Worm (Caenorhabditis elegans) whole organism, L4 larva: ENCODE measurements around the gene acc-2.
A peak's percentile ranks its signal among the peaks of the same experiment; 100 is the strongest.

Experiments used
- D1046.2 ChIP-seq: fragments of 200-800 bp; sonication (Bioruptor generic); IDR thresholded peaks from 2 replicates; pipeline ENCODE4 v1.3.6; 2022; ENCODE audit warnings: missing genetic modification characterization, missing compliant biosample characterization
- F10B5.3 ChIP-seq: sonication (generic microtip); optimal IDR thresholded peaks from 2 replicates; lab custom pipeline; 2016; ENCODE audit warnings: mild to moderate bottlenecking, missing genetic modification characterization, missing compliant biosample characterization
- F37D6.2 ChIP-seq: sonication (generic microtip); optimal IDR thresholded peaks from 2 replicates; lab custom pipeline; 2016; ENCODE audit warnings: mild to moderate bottlenecking, missing genetic modification characterization, missing compliant biosample characterization
- F49E8.2 ChIP-seq: sonication (generic microtip); optimal IDR thresholded peaks from 2 replicates; lab custom pipeline; 2016; ENCODE audit warnings: missing compliant biosample characterization, mild to moderate bottlenecking, missing genetic modification characterization, borderline replicate concordance
- Y48G9A.11 ChIP-seq: fragments of 200-800 bp; sonication (Bioruptor generic); IDR thresholded peaks from 2 replicates; pipeline ENCODE4 v1.3.6; 2022; ENCODE audit warnings: missing genetic modification reagents, missing genetic modification characterization, missing compliant biosample characterization
- ZK337.2 ChIP-seq: fragments of 200-800 bp; sonication (Bioruptor generic); IDR thresholded peaks from 2 replicates; pipeline ENCODE4 v1.3.6; 2022; ENCODE audit warnings: missing genetic modification reagents, missing genetic modification characterization, missing compliant biosample characterization
- ceh-20 ChIP-seq: fragments of 200-800 bp; sonication (Bioruptor generic); IDR thresholded peaks from 2 replicates; pipeline ENCODE4 v1.3.6; 2022; ENCODE audit warnings: missing genetic modification reagents, missing genetic modification characterization, missing compliant biosample characterization
- ceh-32 ChIP-seq: sonication (generic microtip); optimal IDR thresholded peaks from 2 replicates; lab custom pipeline; 2016; ENCODE audit warnings: mild to moderate bottlenecking, missing genetic modification characterization, missing compliant biosample characterization; ENCODE audit not compliant: poor library complexity
- ceh-44 ChIP-seq: fragments of 200-800 bp; sonication (Bioruptor generic); IDR thresholded peaks from 2 replicates; pipeline ENCODE4 v1.3.6; 2022; ENCODE audit warnings: missing genetic modification reagents, missing genetic modification characterization, missing compliant biosample characterization
- ces-1 ChIP-seq: fragments of 150-350 bp; sonication (generic microtip); optimal IDR thresholded peaks from 4 replicates; lab custom pipeline; 2014; ENCODE audit warnings: missing biosample characterization, missing genetic modification reagents, missing genetic modification characterization
- daf-12 ChIP-seq: fragments of 150-350 bp; optimal IDR thresholded peaks from 2 replicates; lab custom pipeline; 2014; ENCODE audit warnings: missing biosample characterization, missing genetic modification reagents, missing genetic modification characterization
- daf-16 ChIP-seq, 3 experiments: sonication (generic microtip); optimal IDR thresholded peaks; 2 replicates each; lab custom pipeline; 2016 to 2017; ENCODE audit warnings: missing genetic modification characterization in 3 of 3, missing genetic modification reagents in 3 of 3, mild to moderate bottlenecking in 2 of 3, missing compliant biosample characterization in 2 of 3, missing biosample characterization in 1 of 3, moderate library complexity in 1 of 3
- dmd-8 ChIP-seq: fragments of 200-800 bp; sonication (Bioruptor generic); IDR thresholded peaks from 2 replicates; pipeline ENCODE4 v1.3.6; 2022; ENCODE audit warnings: missing genetic modification characterization, missing compliant biosample characterization
- dmd-9 ChIP-seq: fragments of 200-800 bp; sonication (Bioruptor generic); IDR thresholded peaks from 2 replicates; pipeline ENCODE4 v1.3.6; 2022; ENCODE audit warnings: missing genetic modification reagents, missing genetic modification characterization, missing compliant biosample characterization
- dpl-1 ChIP-seq: fragments of 150-350 bp; optimal IDR thresholded peaks from 2 replicates; lab custom pipeline; 2014; ENCODE audit warnings: missing biosample characterization, missing genetic modification reagents, missing genetic modification characterization
- duxl-1 ChIP-seq: sonication (generic microtip); optimal IDR thresholded peaks from 2 replicates; lab custom pipeline; 2016; ENCODE audit warnings: mild to moderate bottlenecking, missing genetic modification characterization, moderate library complexity, missing compliant biosample characterization; ENCODE audit not compliant: poor library complexity
- dve-1 ChIP-seq: sonication (generic microtip); optimal IDR thresholded peaks from 2 replicates; lab custom pipeline; 2017; ENCODE audit warnings: antibody characterized with exemption, mild to moderate bottlenecking, missing genetic modification characterization, missing compliant biosample characterization; ENCODE audit not compliant: insufficient read depth
- hlh-11 ChIP-seq: fragments of 200-800 bp; sonication (Bioruptor generic); optimal IDR thresholded peaks from 2 replicates; lab custom pipeline; 2018; ENCODE audit warnings: mild to moderate bottlenecking, missing genetic modification characterization, missing compliant biosample characterization
- hmg-1.1 ChIP-seq: fragments of 200-800 bp; sonication (Bioruptor generic); IDR thresholded peaks from 2 replicates; pipeline ENCODE4 v1.3.6; 2022; ENCODE audit warnings: missing genetic modification reagents, missing genetic modification characterization, missing compliant biosample characterization
- lin-29 ChIP-seq: fragments of 200-800 bp; sonication (Bioruptor generic); IDR thresholded peaks from 2 replicates; pipeline ENCODE4 v1.3.6; 2022; ENCODE audit warnings: missing genetic modification reagents, missing genetic modification characterization, missing compliant biosample characterization
- lin-39 ChIP-seq: fragments of 150-350 bp; optimal IDR thresholded peaks from 2 replicates; lab custom pipeline; 2014; ENCODE audit warnings: missing biosample characterization, missing genetic modification reagents, missing genetic modification characterization
- madf-5 ChIP-seq, 2 experiments: fragments of 200-800 bp; sonication (Bioruptor generic); IDR thresholded peaks; 2 replicates each; pipeline ENCODE4 v1.3.6; 2022; ENCODE audit warnings: missing compliant biosample characterization in 2 of 2, missing genetic modification characterization in 2 of 2
- mdl-1 ChIP-seq, 2 experiments: fragments of 150-350 bp in 1 of 2; sonication (generic microtip) in 1 of 2; optimal IDR thresholded peaks; 2 replicates each; lab custom pipeline; 2014 to 2017; ENCODE audit warnings: missing biosample characterization in 2 of 2, missing genetic modification characterization in 2 of 2
- nhr-10 ChIP-seq: fragments of 150-350 bp; optimal IDR thresholded peaks from 2 replicates; lab custom pipeline; 2014; ENCODE audit warnings: missing biosample characterization, missing genetic modification characterization
- nhr-102 ChIP-seq: sonication (generic microtip); optimal IDR thresholded peaks from 2 replicates; lab custom pipeline; 2016; ENCODE audit warnings: mild to moderate bottlenecking, missing genetic modification characterization, moderate library complexity, missing compliant biosample characterization
- nhr-11 ChIP-seq: fragments of 150-350 bp; optimal IDR thresholded peaks from 2 replicates; lab custom pipeline; 2014; ENCODE audit warnings: missing biosample characterization, missing genetic modification characterization
- nhr-237 ChIP-seq: sonication (generic microtip); optimal IDR thresholded peaks from 2 replicates; lab custom pipeline; 2017; ENCODE audit warnings: missing biosample characterization, missing genetic modification characterization
- nhr-25 ChIP-seq: sonication (generic microtip); optimal IDR thresholded peaks from 2 replicates; lab custom pipeline; 2017; ENCODE audit warnings: missing genetic modification characterization, mild to moderate bottlenecking, missing compliant biosample characterization, antibody characterized with exemption, moderate library complexity, borderline replicate concordance; ENCODE audit not compliant: insufficient read depth
- nhr-28 ChIP-seq: fragments of 150-350 bp; optimal IDR thresholded peaks from 2 replicates; lab custom pipeline; 2014; ENCODE audit warnings: missing biosample characterization, missing genetic modification characterization
- nhr-41 ChIP-seq: fragments of 200-800 bp; sonication (Bioruptor generic); IDR thresholded peaks from 2 replicates; pipeline ENCODE4 v1.3.6; 2022; ENCODE audit warnings: missing genetic modification reagents, missing genetic modification characterization, missing compliant biosample characterization
- nhr-42 ChIP-seq: fragments of 200-800 bp; sonication (Bioruptor generic); IDR thresholded peaks from 2 replicates; pipeline ENCODE4 v1.3.6; 2022; ENCODE audit warnings: missing genetic modification characterization, missing compliant biosample characterization
- nhr-48 ChIP-seq: sonication (generic microtip); optimal IDR thresholded peaks from 2 replicates; lab custom pipeline; 2016; ENCODE audit warnings: mild to moderate bottlenecking, missing genetic modification characterization, missing compliant biosample characterization
- nhr-76 ChIP-seq: fragments of 150-350 bp; optimal IDR thresholded peaks from 2 replicates; lab custom pipeline; 2014; ENCODE audit warnings: missing biosample characterization, missing genetic modification characterization
- php-3 ChIP-seq: fragments of 200-800 bp; sonication (Bioruptor generic); IDR thresholded peaks from 2 replicates; pipeline ENCODE4 v1.3.6; 2022; ENCODE audit warnings: missing genetic modification reagents, missing genetic modification characterization, missing compliant biosample characterization
- sdz-12 ChIP-seq: fragments of 200-800 bp; sonication (Bioruptor generic); optimal IDR thresholded peaks from 2 replicates; lab custom pipeline; 2018; ENCODE audit warnings: mild to moderate bottlenecking, missing genetic modification characterization, missing compliant biosample characterization
- skn-1 ChIP-seq: fragments of 150-350 bp; optimal IDR thresholded peaks from 2 replicates; lab custom pipeline; 2014; ENCODE audit warnings: missing biosample characterization, missing genetic modification characterization
- snpc-1.2 ChIP-seq: fragments of 200-800 bp; sonication (Bioruptor generic); IDR thresholded peaks from 2 replicates; pipeline ENCODE4 v1.3.6; 2022; ENCODE audit warnings: missing genetic modification reagents, missing genetic modification characterization, missing compliant biosample characterization
- spr-1 ChIP-seq: sonication (generic microtip); optimal IDR thresholded peaks from 2 replicates; lab custom pipeline; 2016; ENCODE audit warnings: mild to moderate bottlenecking, missing genetic modification characterization, missing compliant biosample characterization
- unc-39 ChIP-seq: sonication (generic microtip); optimal IDR thresholded peaks from 2 replicates; lab custom pipeline; 2017; ENCODE audit warnings: missing biosample characterization, missing genetic modification characterization
- unc-62 ChIP-seq, 3 experiments: fragments of 150-350 bp in 1 of 3; sonication (generic microtip); optimal IDR thresholded peaks in 2 of 3; peaks in 1 of 3; 1 replicate in 1 of 3; 2 replicates in 2 of 3; lab custom pipeline; 2014 to 2017; ENCODE audit warnings: missing biosample characterization in 3 of 3, missing genetic modification characterization in 3 of 3, missing genetic modification reagents in 3 of 3, missing genotype in 1 of 3
- zip-2 ChIP-seq: fragments of 150-350 bp; optimal IDR thresholded peaks from 2 replicates; lab custom pipeline; 2014; ENCODE audit warnings: missing biosample characterization, missing genetic modification characterization
- ztf-11 ChIP-seq: fragments of 150-350 bp; optimal IDR thresholded peaks from 2 replicates; lab custom pipeline; 2014; ENCODE audit warnings: missing biosample characterization, missing genetic modification characterization
- ztf-7 ChIP-seq: fragments of 150-350 bp; optimal IDR thresholded peaks from 2 replicates; lab custom pipeline; 2014; ENCODE audit warnings: missing biosample characterization, missing genetic modification characterization

Gene acc-2

ce11 chrIV:9002636-9003035, 13.9 kb upstream of the acc-2 start, which contains the start of gene C53D6.8:
Gene C53D6.8, minus strand, starts transcription at chrIV:9002736.
- no peak for TF ChIP-seq nhr-10
- TF ChIP-seq, all 104 proteins: peak for 0

DNA sequence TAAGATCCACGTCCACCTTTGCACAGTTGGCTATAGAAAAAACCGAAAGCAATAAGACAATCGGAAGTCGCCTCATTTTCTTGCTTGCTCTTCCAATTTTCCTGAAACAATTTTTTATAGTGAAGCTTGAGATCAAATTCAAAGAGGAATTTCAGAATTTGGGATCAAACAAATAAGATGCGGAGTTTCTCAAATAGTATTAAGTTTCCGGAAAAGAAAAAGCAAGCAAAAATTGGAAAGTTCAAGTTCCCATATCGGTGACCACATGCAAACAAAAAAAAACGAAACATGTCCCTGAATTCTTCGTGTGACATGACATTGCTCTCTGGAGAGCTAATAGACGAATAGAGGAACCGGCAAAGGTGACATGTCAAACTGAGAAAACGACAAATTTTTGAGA, 11.3 kb upstream of the acc-2 start, which contains the start of gene unc-129:
unc-129 (minus strand) TSS at position 101 of the 400 bp plus-strand sequence.
- TF ChIP-seq nhr-41 (no peak), ceh-32 (tag; lab: Kevin White, UChicago) (no peak), unc-62 (GFP tag; optimal IDR thresholded peaks at IDR 0.05 in 1 of 2; lab: Kevin White, UChicago) (peak in 1 of 2 experiments; percentile 69), unc-62 (tag; optimal IDR thresholded peaks at IDR 0.05; lab: Kevin White, UChicago) (no peak), dmd-9 (GFP tag; lab: Robert Waterston, UW) (no peak), F37D6.2 (tag; lab: Kevin White, UChicago) (no peak), mdl-1 (tag; optimal IDR thresholded peaks at IDR 0.05; lab: Kevin White, UChicago) (no peak)
- TF ChIP-seq, all 104 proteins: peak for 1

DNA sequence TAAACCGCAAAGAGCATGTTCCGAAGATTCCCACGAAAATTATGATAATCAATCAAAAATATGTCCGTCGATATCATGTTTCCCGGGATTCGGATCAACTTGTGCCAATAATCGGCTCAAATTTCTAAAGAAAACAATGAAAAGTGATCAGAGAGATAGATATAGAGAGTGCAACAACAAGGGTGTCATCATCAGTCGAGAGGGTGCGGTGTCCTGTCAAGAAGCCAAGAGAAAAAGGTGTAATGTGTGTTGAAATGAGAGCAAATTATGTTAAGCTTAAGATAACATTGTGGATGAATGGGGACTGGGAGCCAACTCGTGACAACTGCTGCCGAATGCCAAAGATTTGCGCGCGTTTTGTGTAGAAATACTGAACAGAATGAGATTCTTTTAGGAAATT, 8.6 kb upstream of the acc-2 start:
- TF ChIP-seq php-3 (GFP tag; lab: Robert Waterston, UW) (no peak), F49E8.2 (tag; lab: Kevin White, UChicago) (no peak), ZK337.2 (no peak), ztf-11 (tag; lab: Kevin White, UChicago) (no peak), D1046.2 (GFP tag; lab: Robert Waterston, UW) (no peak), sdz-12 (GFP tag; lab: Kevin White, UChicago) (no peak), skn-1 (tag; lab: Kevin White, UChicago) (no peak)

- TF ChIP-seq snpc-1.2 (GFP tag; lab: Robert Waterston, UW) (no peak), ceh-44 (GFP tag; lab: Robert Waterston, UW) (no peak), ceh-20 (GFP tag; lab: Robert Waterston, UW) (no peak), dve-1 (tag; lab: Kevin White, UChicago) (no peak), hmg-1.1 (GFP tag; lab: Robert Waterston, UW) (no peak), dmd-8 (no peak), ztf-11 (tag; lab: Kevin White, UChicago) (no peak), dpl-1 (no peak), spr-1 (tag; lab: Kevin White, UChicago) (no peak), daf-16 (GFP tag; optimal IDR thresholded peaks at IDR 0.05; lab: Kevin White, UChicago) (no peak), daf-16 (tag; optimal IDR thresholded peaks at IDR 0.05; lab: Kevin White, UChicago) (peak; percentile 36), nhr-25 (tag; lab: Kevin White, UChicago) (no peak), nhr-11 (tag; lab: Kevin White, UChicago) (no peak), nhr-28 (tag; lab: Kevin White, UChicago) (peak; percentile 45), nhr-42 (GFP tag; lab: Robert Waterston, UW) (no peak), duxl-1 (tag; lab: Kevin White, UChicago) (no peak), unc-39 (tag; lab: Kevin White, UChicago) (no peak)
Measured at ce11 chrIV:9010257-9010656, 6.3 kb upstream of the acc-2 start, which contains the start of gene C53D6.11. Gene C53D6.11, plus strand, starts transcription at chrIV:9010584.

DNA sequence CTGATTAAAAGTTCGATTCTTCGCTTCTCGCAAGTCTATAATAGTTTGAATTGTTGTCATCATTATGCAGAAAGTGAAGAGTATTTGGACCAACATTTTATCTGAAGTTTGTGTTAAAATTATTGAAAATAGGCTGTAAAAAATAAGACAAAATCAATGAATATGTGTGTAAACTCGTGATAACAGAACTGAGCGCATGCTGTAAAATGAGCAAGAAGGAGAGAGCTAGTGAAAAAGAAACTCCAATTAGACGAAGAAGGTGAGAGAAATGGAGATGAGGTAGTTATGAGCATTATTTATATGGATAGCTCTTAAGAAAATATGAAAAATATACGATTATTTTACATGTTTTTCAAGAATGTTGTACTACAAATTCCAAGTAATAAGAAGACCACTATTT, 4.3 kb downstream of the acc-2 start, which contains the start of gene C53D6.4:
C53D6.4 (minus strand) TSS at position 101 of the 400 bp plus-strand sequence.
- TF ChIP-seq ces-1 (GFP tag; lab: Kevin White, UChicago) = no peak
- TF ChIP-seq nhr-237 (tag; lab: Kevin White, UChicago) = no peak
- TF ChIP-seq lin-29 (GFP tag; lab: Robert Waterston, UW) = no peak
- TF ChIP-seq lin-39 (tag; lab: Kevin White, UChicago) = no peak
- no peak for TF ChIP-seq daf-12 (tag; lab: Kevin White, UChicago)
- TF ChIP-seq nhr-102 (tag; lab: Kevin White, UChicago) = no peak
- TF ChIP-seq nhr-42 (GFP tag; lab: Robert Waterston, UW) = no peak
- TF ChIP-seq dmd-9 (GFP tag; lab: Robert Waterston, UW) = no peak
- TF ChIP-seq nhr-48 (tag; lab: Kevin White, UChicago) = no peak
- no peak for TF ChIP-seq D1046.2 (GFP tag; lab: Robert Waterston, UW)
- no peak for TF ChIP-seq ceh-44 (GFP tag; lab: Robert Waterston, UW)
- TF ChIP-seq ztf-7 (tag; lab: Kevin White, UChicago) = no peak
- no peak for TF ChIP-seq madf-5 (GFP tag; IDR thresholded peaks at IDR 0.05; lab: Robert Waterston, UW)
- TF ChIP-seq F10B5.3 (tag; lab: Kevin White, UChicago) = no peak
- no peak for TF ChIP-seq snpc-1.2 (GFP tag; lab: Robert Waterston, UW)
- TF ChIP-seq F37D6.2 (tag; lab: Kevin White, UChicago) = no peak
- TF ChIP-seq Y48G9A.11 = no peak
- no peak for TF ChIP-seq hlh-11 (tag; lab: Kevin White, UChicago)
- TF ChIP-seq zip-2 (tag; lab: Kevin White, UChicago) = no peak
- TF ChIP-seq nhr-76 (tag; lab: Kevin White, UChicago) = no peak
